Fruit fly (Drosophila melanogaster): Measurements from ENCODE around the gene CG31391.

Gene CG31391

DNA sequence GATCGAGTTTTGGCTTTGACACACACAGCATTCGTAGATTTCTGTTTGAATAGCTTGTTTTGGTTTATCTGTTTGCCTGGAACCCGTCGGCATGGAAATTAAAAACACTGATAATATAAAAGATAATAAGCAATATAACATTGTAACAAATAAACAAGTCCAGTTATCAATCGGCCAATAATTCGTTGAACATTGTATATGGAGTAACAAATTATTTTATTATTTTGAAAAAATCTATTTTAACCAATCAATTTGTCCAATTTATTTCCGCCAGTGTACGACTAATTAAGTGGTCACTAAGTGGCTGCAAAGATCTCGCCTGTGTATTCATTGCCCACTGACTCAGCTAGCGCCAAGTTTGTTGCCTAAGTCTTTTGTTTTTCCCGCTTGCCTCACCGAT lies 16.0 kb downstream of the CG31391 start (continued):
- TF ChIP-seq CG11085 (GFP tag; IDR thresholded peaks at IDR 0.05) (0 out of 2 replicates have a peak, but pooled peaks have one; percentile 29), tll (GFP tag; optimal IDR thresholded peaks at IDR 0.05) (no peak), unpg (GFP tag; optimal IDR thresholded peaks at IDR 0.05) (peak; percentile 62), fd96Cb (tag; optimal IDR thresholded peaks at IDR 0.05) (no peak), CG12236 (GFP tag; optimal IDR thresholded peaks at IDR 0.05) (no peak), CG2712 (tag; optimal IDR thresholded peaks at IDR 0.05) (peak; percentile 64), oc (tag; optimal IDR thresholded peaks at IDR 0.05) (no peak), CG1832 (GFP tag; optimal IDR thresholded peaks at IDR 0.05) (no peak), Dek (tag; optimal IDR thresholded peaks at IDR 0.05) (peak; percentile 30), CG8089 (GFP tag; optimal IDR thresholded peaks at IDR 0.05) (no peak), yki (optimal IDR thresholded peaks at IDR 0.05) (no peak), Elba2 (GFP tag; optimal IDR thresholded peaks at IDR 0.05) (no peak), rib (GFP tag; IDR thresholded peaks at IDR 0.05) (peak; percentile 23; the same call in 1 of the 2 replicates), caup (GFP tag; optimal IDR thresholded peaks at IDR 0.05; ENCODE audit: severe bottlenecking) (peak; percentile 67), ab (GFP tag; optimal IDR thresholded peaks at IDR 0.05) (no peak), CG6683 (GFP tag; optimal IDR thresholded peaks at IDR 0.05) (no peak), Mad (GFP tag; optimal IDR thresholded peaks at IDR 0.05) (no peak), crp (GFP tag; optimal IDR thresholded peaks at IDR 0.05) (no peak), CHES-1-like (GFP tag; optimal IDR thresholded peaks at IDR 0.05) (no peak), bigmax (GFP tag; optimal IDR thresholded peaks at IDR 0.05) (no peak), repo (GFP tag; optimal IDR thresholded peaks at IDR 0.05) (no peak), CG18262 (tag; optimal IDR thresholded peaks at IDR 0.05) (peak; percentile 38), CG6689 (GFP tag; IDR thresholded peaks at IDR 0.05) (peak; percentile 59), CG9817 (tag; optimal IDR thresholded peaks at IDR 0.05) (peak; percentile 20), Hey (tag; optimal IDR thresholded peaks at IDR 0.05) (no peak), usp (GFP tag; optimal IDR thresholded peaks at IDR 0.05) (no peak), zfh1 (GFP tag; IDR thresholded peaks at IDR 0.05) (0 out of 3 replicates have a peak, but pooled peaks have one; percentile 19), Sox102F (GFP tag; optimal IDR thresholded peaks at IDR 0.05) (peak; percentile 28), CG17361 (GFP tag; IDR thresholded peaks at IDR 0.05) (0 out of 3 replicates have a peak, but pooled peaks have one; percentile 44), CG30431 (GFP tag; optimal IDR thresholded peaks at IDR 0.05) (no peak), HLH54F (GFP tag; optimal IDR thresholded peaks at IDR 0.05) (no peak), CG7357 (GFP tag; IDR thresholded peaks at IDR 0.05) (no peak), dan (GFP tag; IDR thresholded peaks at IDR 0.05) (no peak), Dp (GFP tag; optimal IDR thresholded peaks at IDR 0.05) (no peak), CG11398 (GFP tag; optimal IDR thresholded peaks at IDR 0.05) (no peak), bsh (GFP tag; optimal IDR thresholded peaks at IDR 0.05) (peak in 1 of 2 experiments; percentile 45), exex (tag; optimal IDR thresholded peaks at IDR 0.05) (peak; percentile 29), CG4360 (GFP tag; IDR thresholded peaks at IDR 0.05) (no peak), CG10959 (GFP tag; IDR thresholded peaks at IDR 0.05) (no peak), gro (GFP tag; optimal IDR thresholded peaks at IDR 0.05) (peak; percentile 29), esg (GFP tag; conservative IDR thresholded peaks at IDR 0.05) (peak; percentile 35; the same call in 1 of the 2 replicates), Hr78 (GFP tag; optimal IDR thresholded peaks at IDR 0.05) (no peak), H2.0 (GFP tag; IDR thresholded peaks at IDR 0.05) (no peak), ttk (GFP tag; IDR thresholded peaks at IDR 0.05) (0 out of 2 replicates have a peak, but pooled peaks have one; percentile 13), mirr (GFP tag; optimal IDR thresholded peaks at IDR 0.05) (no peak), Side (GFP tag; optimal IDR thresholded peaks at IDR 0.05) (no peak), amos (GFP tag; IDR thresholded peaks at IDR 0.05; ENCODE audit: partially characterized antibody) (no peak), CG6175 (GFP tag; IDR thresholded peaks at IDR 0.05) (no peak), al (GFP tag; IDR thresholded peaks at IDR 0.05) (peak; percentile 73), Ssrp (tag; optimal IDR thresholded peaks at IDR 0.05) (no peak), pros (GFP tag; optimal IDR thresholded peaks at IDR 0.05) (no peak)

Data from whole organism, embryonic.